Worm (Caenorhabditis elegans) whole organism, L2 larva: ENCODE data around the gene gcy-14.

Experiments used
- C34F6.9 ChIP-seq: fragments of 150-350 bp; optimal IDR thresholded peaks from 2 replicates; lab custom pipeline; 2014; ENCODE audit warnings: missing biosample characterization, missing genetic modification characterization
- F13H6.1 ChIP-seq: sonication (generic microtip); optimal IDR thresholded peaks from 2 replicates; lab custom pipeline; 2016; ENCODE audit warnings: missing genetic modification characterization, missing compliant biosample characterization
- R02D3.7 ChIP-seq: fragments of 150-350 bp; optimal IDR thresholded peaks from 2 replicates; lab custom pipeline; 2014; ENCODE audit warnings: missing biosample characterization, missing genetic modification characterization
- Y55F3AM.14 ChIP-seq: fragments of 200-800 bp; sonication (Bioruptor generic); optimal IDR thresholded peaks from 2 replicates; lab custom pipeline; 2018; ENCODE audit warnings: mild to moderate bottlenecking, missing genetic modification characterization, missing compliant biosample characterization
- ZK546.5 ChIP-seq: sonication (generic microtip); optimal IDR thresholded peaks from 2 replicates; lab custom pipeline; 2017; ENCODE audit warnings: missing biosample characterization, missing genetic modification characterization
- alr-1 ChIP-seq: fragments of 150-350 bp; optimal IDR thresholded peaks from 2 replicates; lab custom pipeline; 2014; ENCODE audit warnings: missing biosample characterization, missing genetic modification characterization
- aly-2 ChIP-seq: fragments of 150-350 bp; optimal IDR thresholded peaks from 2 replicates; lab custom pipeline; 2014; ENCODE audit warnings: missing biosample characterization, missing genetic modification characterization
- ama-1 ChIP-seq: fragments of 150-350 bp; optimal IDR thresholded peaks from 2 replicates; lab custom pipeline; 2018; ENCODE audit warnings: inconsistent platforms
- blmp-1 ChIP-seq: sonication (generic microtip); optimal IDR thresholded peaks from 2 replicates; lab custom pipeline; 2017; ENCODE audit warnings: missing genetic modification characterization, mild to moderate bottlenecking, missing compliant biosample characterization, antibody characterized with exemption, moderate library complexity; ENCODE audit not compliant: insufficient read depth
- ceh-16 ChIP-seq: fragments of 150-350 bp; optimal IDR thresholded peaks from 2 replicates; lab custom pipeline; 2014; ENCODE audit warnings: missing biosample characterization, missing genetic modification characterization
- ceh-82 ChIP-seq: fragments of 150-350 bp; optimal IDR thresholded peaks from 2 replicates; lab custom pipeline; 2014; ENCODE audit warnings: missing biosample characterization, missing genetic modification characterization
- crh-2 ChIP-seq: sonication (generic microtip); optimal IDR thresholded peaks from 2 replicates; lab custom pipeline; 2017; ENCODE audit warnings: missing biosample characterization, missing genetic modification characterization
- dmd-4 ChIP-seq: sonication (generic microtip); optimal IDR thresholded peaks from 2 replicates; lab custom pipeline; 2017; ENCODE audit warnings: missing biosample characterization, missing genetic modification characterization
- egl-27 ChIP-seq: sonication (generic microtip); optimal IDR thresholded peaks from 3 replicates; lab custom pipeline; 2017; ENCODE audit warnings: missing biosample characterization, missing genetic modification reagents, missing genetic modification characterization
- elt-3 ChIP-seq: sonication (generic microtip); optimal IDR thresholded peaks from 2 replicates; lab custom pipeline; 2017; ENCODE audit warnings: missing biosample characterization, missing genetic modification characterization
- gmeb-1 ChIP-seq: fragments of 150-350 bp; optimal IDR thresholded peaks from 2 replicates; lab custom pipeline; 2014; ENCODE audit warnings: missing biosample characterization, missing genetic modification characterization
- lin-11 ChIP-seq: fragments of 150-350 bp; sonication (generic microtip); optimal IDR thresholded peaks from 2 replicates; lab custom pipeline; 2014; ENCODE audit warnings: missing biosample characterization, missing genetic modification characterization, inconsistent platforms, mixed read lengths
- lin-13 ChIP-seq: fragments of 150-350 bp; optimal IDR thresholded peaks from 2 replicates; lab custom pipeline; 2014; ENCODE audit warnings: missing biosample characterization, missing genetic modification reagents, missing genetic modification characterization
- lin-39 ChIP-seq: fragments of 150-350 bp; optimal IDR thresholded peaks from 2 replicates; lab custom pipeline; 2014; ENCODE audit warnings: missing biosample characterization, missing genetic modification reagents, missing genetic modification characterization
- lsy-2 ChIP-seq, 2 experiments: fragments of 150-350 bp in 1 of 2; sonication (generic microtip) in 1 of 2; optimal IDR thresholded peaks; 2 replicates each; lab custom pipeline; 2014 to 2017; ENCODE audit warnings: missing biosample characterization in 2 of 2, missing genetic modification characterization in 2 of 2
- mab-5 ChIP-seq: fragments of 150-350 bp; optimal IDR thresholded peaks from 2 replicates; lab custom pipeline; 2014; ENCODE audit warnings: missing biosample characterization, missing genetic modification characterization
- mbf-1 ChIP-seq: sonication (generic microtip); optimal IDR thresholded peaks from 2 replicates; lab custom pipeline; 2017; ENCODE audit warnings: missing biosample characterization, missing genetic modification characterization
- mdl-1 ChIP-seq, 2 experiments: fragments of 150-350 bp in 1 of 2; sonication (generic microtip) in 1 of 2; optimal IDR thresholded peaks; 2 replicates each; lab custom pipeline; 2017; ENCODE audit warnings: missing biosample characterization in 2 of 2, missing genetic modification characterization in 2 of 2
- nhr-129 ChIP-seq: fragments of 150-350 bp; optimal IDR thresholded peaks from 2 replicates; lab custom pipeline; 2014; ENCODE audit warnings: missing biosample characterization, missing genetic modification characterization
- nhr-237 ChIP-seq: fragments of 150-350 bp; optimal IDR thresholded peaks from 2 replicates; lab custom pipeline; 2014; ENCODE audit warnings: missing biosample characterization, missing genetic modification characterization
- nhr-25 ChIP-seq: fragments of 150-350 bp; sonication (generic microtip); optimal IDR thresholded peaks from 3 replicates; lab custom pipeline; 2014; ENCODE audit warnings: missing biosample characterization, missing genetic modification characterization
- nhr-77 ChIP-seq: fragments of 150-350 bp; optimal IDR thresholded peaks from 2 replicates; lab custom pipeline; 2014; ENCODE audit warnings: missing biosample characterization, missing genetic modification characterization
- sem-4 ChIP-seq: fragments of 150-350 bp; optimal IDR thresholded peaks from 2 replicates; lab custom pipeline; 2014; ENCODE audit warnings: missing biosample characterization, missing genetic modification reagents, missing genetic modification characterization
- sma-9 ChIP-seq, 2 experiments: fragments of 150-350 bp in 1 of 2; sonication (generic microtip) in 1 of 2; optimal IDR thresholded peaks; 2 replicates each; lab custom pipeline; 2014 to 2016; ENCODE audit warnings: missing genetic modification characterization in 2 of 2, mild to moderate bottlenecking in 1 of 2, missing biosample characterization in 1 of 2, missing compliant biosample characterization in 1 of 2, missing genetic modification reagents in 1 of 2, moderate library complexity in 1 of 2
- snpc-4 ChIP-seq: fragments of 150-350 bp; optimal IDR thresholded peaks from 2 replicates; lab custom pipeline; 2014; ENCODE audit warnings: missing biosample characterization, missing genetic modification characterization
- unc-39 ChIP-seq: fragments of 150-350 bp; optimal IDR thresholded peaks from 2 replicates; lab custom pipeline; 2014; ENCODE audit warnings: missing biosample characterization, missing genetic modification characterization
- unc-55 ChIP-seq: fragments of 150-350 bp; sonication (generic microtip); optimal IDR thresholded peaks from 3 replicates; lab custom pipeline; 2014; ENCODE audit warnings: missing biosample characterization, missing genetic modification reagents, missing genetic modification characterization
- unc-62 ChIP-seq: fragments of 150-350 bp; optimal IDR thresholded peaks from 2 replicates; lab custom pipeline; 2014; ENCODE audit warnings: missing biosample characterization, missing genetic modification reagents, missing genetic modification characterization
- zag-1 ChIP-seq: fragments of 150-350 bp; optimal IDR thresholded peaks from 2 replicates; lab custom pipeline; 2014; ENCODE audit warnings: missing biosample characterization, missing genetic modification characterization
- ztf-1 ChIP-seq: fragments of 200-800 bp; sonication (Bioruptor generic); conservative IDR thresholded peaks from 2 replicates; pipeline ENCODE4 v1.3.6; 2022; ENCODE audit warnings: missing genetic modification characterization, missing compliant biosample characterization
- ztf-11 ChIP-seq: sonication (generic microtip); optimal IDR thresholded peaks from 2 replicates; lab custom pipeline; 2017; ENCODE audit warnings: missing biosample characterization, missing genetic modification characterization
- ztf-4 ChIP-seq: fragments of 150-350 bp; optimal IDR thresholded peaks from 2 replicates; lab custom pipeline; 2014; ENCODE audit warnings: missing biosample characterization, missing genetic modification characterization

The gcy-14 gene

DNA sequence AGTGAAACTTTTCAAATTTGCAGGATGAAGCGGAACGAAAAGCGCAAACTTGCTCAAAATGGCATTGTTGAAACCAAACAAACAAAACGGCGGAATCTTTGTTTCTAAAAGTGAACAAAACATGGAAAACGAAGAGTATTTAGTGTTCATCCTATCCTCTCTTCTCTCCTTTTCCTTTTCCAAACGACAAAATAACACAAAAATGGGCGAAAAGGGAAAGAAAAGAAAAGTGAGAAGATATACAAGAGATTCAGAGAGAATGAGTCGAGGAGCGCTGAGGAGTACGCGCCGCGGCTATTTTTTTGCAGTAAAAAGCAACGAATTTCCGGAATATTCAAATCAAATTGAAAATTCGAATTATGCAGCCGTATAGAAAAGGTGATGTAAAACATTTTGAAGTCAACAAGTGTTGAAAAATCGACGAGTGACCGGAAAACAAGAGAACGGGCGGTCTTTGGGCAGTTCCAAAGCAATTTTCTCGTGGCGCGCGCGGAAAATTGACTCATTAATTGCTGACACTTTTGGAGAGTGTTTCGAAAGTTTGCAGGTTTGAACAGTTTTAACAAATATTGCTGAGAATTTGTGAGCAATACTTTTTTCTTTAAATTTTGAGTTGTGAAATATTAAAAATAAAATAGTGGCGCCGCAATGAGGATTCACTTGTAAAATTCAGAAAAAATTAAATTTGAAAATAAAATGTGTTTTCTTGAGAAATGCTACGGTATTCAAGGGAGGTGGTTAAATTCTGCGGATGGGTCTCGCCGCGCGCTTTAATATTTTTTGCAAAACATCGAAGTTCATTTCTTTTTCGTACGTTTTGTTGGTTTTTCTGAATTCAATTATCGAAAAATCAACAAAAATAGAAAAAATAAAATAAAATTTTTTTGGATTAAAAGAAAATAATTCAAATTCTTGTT is 32.7 kb downstream of the gcy-14 start:
- TF ChIP-seq alr-1 (tag; lab: Kevin White, UChicago) (no peak), F13H6.1 (peak; percentile 13), lsy-2 (tag; optimal IDR thresholded peaks at IDR 0.05; lab: Kevin White, UChicago) (peak in 1 of 2 experiments; percentile 6), lin-39 (no peak)

DNA sequence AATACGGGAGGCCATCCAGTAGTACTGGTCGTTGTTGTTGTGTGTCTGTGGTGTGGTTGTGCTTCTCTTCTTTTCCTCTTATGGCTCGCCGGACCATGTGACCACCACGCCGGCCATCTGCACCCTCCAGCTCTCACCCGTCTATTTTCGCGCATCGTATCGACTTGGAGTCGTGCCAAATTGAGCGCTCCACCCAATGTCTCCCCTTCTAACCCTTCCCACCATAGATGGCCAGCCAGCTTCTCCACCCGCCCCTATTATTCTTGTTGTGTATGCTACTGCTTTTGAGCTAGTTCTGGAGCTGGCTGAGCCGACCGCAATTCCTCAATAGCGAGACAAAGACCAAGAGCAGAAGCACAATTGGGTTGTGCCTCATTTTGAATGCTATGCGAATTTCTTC is 34.9 kb downstream of the gcy-14 start:
- TF ChIP-seq sem-4 (tag; lab: Kevin White, UChicago) (peak; percentile 15), sma-9 (GFP tag; optimal IDR thresholded peaks at IDR 0.05; lab: Kevin White, UChicago) (peak; percentile 5), sma-9 (tag; optimal IDR thresholded peaks at IDR 0.05; lab: Kevin White, UChicago) (no peak), F13H6.1 (peak; percentile 39), aly-2 (tag; lab: Kevin White, UChicago) (no peak), gmeb-1 (tag; lab: Kevin White, UChicago) (no peak), mdl-1 (tag; optimal IDR thresholded peaks at IDR 0.05; lab: Kevin White, UChicago) (peak in 1 of 2 experiments; percentile 44), Y55F3AM.14 (GFP tag; lab: Kevin White, UChicago) (no peak), C34F6.9 (tag; lab: Kevin White, UChicago) (peak; percentile 44), ztf-11 (tag; lab: Kevin White, UChicago) (no peak), zag-1 (tag; lab: Kevin White, UChicago) (peak; percentile 42), lin-13 (GFP tag; lab: Kevin White, UChicago) (no peak), nhr-129 (tag; lab: Kevin White, UChicago) (peak; percentile 36), nhr-237 (no peak), R02D3.7 (tag; lab: Kevin White, UChicago) (no peak), egl-27 (no peak), unc-55 (GFP tag; lab: Kevin White, UChicago) (peak; percentile 32), lsy-2 (tag; optimal IDR thresholded peaks at IDR 0.05; lab: Kevin White, UChicago) (peak in 1 of 2 experiments; percentile 18), mab-5 (tag; lab: Kevin White, UChicago) (peak; percentile 31)

DNA sequence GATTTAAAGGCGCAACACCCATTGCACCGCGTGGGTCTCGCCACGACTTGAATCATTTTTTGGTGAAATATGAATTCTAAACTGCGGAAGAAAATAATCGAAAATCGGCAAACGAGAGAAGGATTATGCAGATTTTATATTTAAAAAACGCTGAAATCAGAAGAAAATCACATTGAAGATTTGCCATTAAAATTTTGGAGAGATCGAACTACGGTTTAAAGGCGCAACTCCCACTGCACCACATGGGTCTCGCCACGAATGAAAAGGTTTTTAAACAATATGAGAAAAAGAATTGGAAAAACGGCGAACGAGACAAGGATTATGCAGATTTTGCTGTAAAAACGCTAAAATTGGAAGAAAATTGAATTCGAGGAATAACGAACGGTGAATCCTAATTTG is 35.3 kb downstream of the gcy-14 start:
- no peak for TF ChIP-seq aly-2 (tag; lab: Kevin White, UChicago)

DNA sequence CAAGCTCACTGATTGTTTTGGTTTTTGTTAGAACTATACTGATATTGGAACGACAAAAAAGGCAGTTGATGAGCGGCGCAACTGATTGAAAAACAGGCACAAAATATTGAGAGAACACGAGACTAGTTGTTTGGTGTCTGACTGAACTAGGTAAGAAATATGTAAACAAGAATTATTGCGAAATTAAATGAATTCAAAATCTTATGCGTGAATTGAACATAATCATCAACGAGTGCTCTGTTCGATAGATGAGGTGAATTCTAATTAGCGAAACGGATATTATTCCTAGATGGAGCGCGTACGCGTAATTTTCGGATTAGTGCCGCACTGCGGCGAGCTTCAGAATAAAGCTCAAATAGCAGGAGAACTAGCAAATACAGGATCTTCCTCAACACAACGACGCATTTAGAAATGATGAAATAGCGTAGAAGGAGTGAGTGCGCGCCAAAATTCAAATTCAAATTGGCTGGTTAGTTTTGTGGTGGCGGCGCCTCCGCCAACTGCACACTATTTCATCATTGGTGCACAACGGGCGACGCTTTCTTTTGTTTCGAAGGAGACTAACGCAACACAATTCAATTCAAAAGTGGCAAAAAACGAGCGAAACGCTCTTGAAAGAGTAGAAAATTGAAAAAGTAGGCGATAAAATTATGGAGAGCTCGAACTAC is 35.8 kb downstream of the gcy-14 start:
- no peak for TF ChIP-seq nhr-77 (tag; lab: Kevin White, UChicago)
- no peak for TF ChIP-seq crh-2 (tag; lab: Kevin White, UChicago)
- no peak for TF ChIP-seq mbf-1 (tag; lab: Kevin White, UChicago)
- TF ChIP-seq R02D3.7 (tag; lab: Kevin White, UChicago) = no peak
- TF ChIP-seq snpc-4 (tag; lab: Kevin White, UChicago) = no peak
- TF ChIP-seq lsy-2 (tag; optimal IDR thresholded peaks at IDR 0.05; lab: Kevin White, UChicago) = no peak
- no peak for TF ChIP-seq unc-62 (GFP tag; lab: Kevin White, UChicago)
- TF ChIP-seq ceh-16 = no peak
- TF ChIP-seq zag-1 (tag; lab: Kevin White, UChicago) = peak; percentile 36
- TF ChIP-seq ztf-1 (GFP tag; lab: Robert Waterston, UW) = no peak
- TF ChIP-seq blmp-1 (tag; lab: Kevin White, UChicago) = no peak
- peak; percentile 36 for TF ChIP-seq unc-55 (GFP tag; lab: Kevin White, UChicago)

DNA sequence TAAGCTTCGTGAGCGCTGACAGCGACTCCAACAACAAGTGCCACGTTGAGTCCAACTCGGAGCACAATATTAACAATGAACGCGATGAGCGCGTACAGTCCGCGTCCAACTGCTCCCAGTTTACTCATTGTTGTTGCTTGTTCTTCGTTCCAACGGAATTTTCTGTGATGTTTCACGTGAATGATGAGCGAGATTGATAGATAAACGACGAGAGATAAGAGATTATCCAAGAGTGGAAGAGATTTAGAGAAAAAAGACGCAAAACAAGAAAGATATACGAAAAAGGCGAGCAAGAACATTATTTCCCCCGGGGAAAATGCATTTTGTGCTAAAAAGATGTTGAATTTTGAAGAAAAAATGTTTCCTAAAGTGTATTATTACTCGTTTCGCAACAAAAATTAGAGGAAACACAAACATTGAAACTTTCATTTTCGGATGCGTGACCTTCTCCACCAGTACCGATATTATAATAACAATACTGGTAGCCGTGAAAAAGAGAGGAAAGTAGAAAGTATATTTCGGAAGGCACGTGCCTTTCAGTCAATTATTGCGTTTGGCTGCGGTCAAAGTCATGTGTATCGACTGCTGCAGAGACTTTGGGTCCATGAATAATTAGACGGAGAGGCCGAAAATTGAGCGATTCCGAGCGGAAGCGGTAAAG is 36.5 kb downstream of the gcy-14 start:
- peak; percentile 13 for TF ChIP-seq ztf-4 (tag; lab: Kevin White, UChicago)
- TF ChIP-seq unc-39 (tag; lab: Kevin White, UChicago) = no peak
- TF ChIP-seq mdl-1 (tag; optimal IDR thresholded peaks at IDR 0.05; lab: Kevin White, UChicago) = peak in 1 of 2 experiments; percentile 8
- TF ChIP-seq mab-5 (tag; lab: Kevin White, UChicago) = peak; percentile 36
- TF ChIP-seq ZK546.5 = no peak
- TF ChIP-seq nhr-25 (tag; lab: Kevin White, UChicago) = peak; percentile 48
- TF ChIP-seq sma-9 (GFP tag; optimal IDR thresholded peaks at IDR 0.05; lab: Kevin White, UChicago) = peak; percentile 69
- TF ChIP-seq sma-9 (tag; optimal IDR thresholded peaks at IDR 0.05; lab: Kevin White, UChicago) = no peak
- TF ChIP-seq ceh-82 = no peak
- TF ChIP-seq egl-27 = no peak
- TF ChIP-seq unc-62 (GFP tag; lab: Kevin White, UChicago) = no peak
- TF ChIP-seq ama-1 (lab: Kevin White, UChicago) = no peak
- no peak for TF ChIP-seq R02D3.7 (tag; lab: Kevin White, UChicago)
- no peak for TF ChIP-seq C34F6.9 (tag; lab: Kevin White, UChicago)
- TF ChIP-seq nhr-77 (tag; lab: Kevin White, UChicago) = no peak
- no peak for TF ChIP-seq ztf-11 (tag; lab: Kevin White, UChicago)
- TF ChIP-seq dmd-4 (tag; lab: Kevin White, UChicago) = no peak
- no peak for TF ChIP-seq zag-1 (tag; lab: Kevin White, UChicago)
- no peak for TF ChIP-seq lin-13 (GFP tag; lab: Kevin White, UChicago)
- no peak for TF ChIP-seq lin-39
- TF ChIP-seq elt-3 = no peak
- TF ChIP-seq ceh-16 = no peak
- no peak for TF ChIP-seq gmeb-1 (tag; lab: Kevin White, UChicago)
- no peak for TF ChIP-seq lin-11 (tag; lab: Kevin White, UChicago)
- TF ChIP-seq nhr-129 (tag; lab: Kevin White, UChicago) = peak; percentile 22
